Fruit fly (Drosophila melanogaster) whole organism, embryonic: ENCODE measurements around the gene Ubc6.

ENCODE experiments used
- Asciz ChIP-seq: fragments of 200-800 bp; sonication (Bioruptor generic); optimal IDR thresholded peaks from 2 replicates; lab custom pipeline; 2017; ENCODE audit warnings: missing biosample characterization, mild to moderate bottlenecking, missing genetic modification characterization, missing genetic modification reagents
- Atf3 ChIP-seq: fragments of 200-800 bp; sonication (Bioruptor generic); optimal IDR thresholded peaks from 3 replicates; lab custom pipeline; 2016; ENCODE audit warnings: missing biosample characterization, missing genetic modification characterization
- B-H1 ChIP-seq: fragments of 200-800 bp; sonication (Bioruptor generic); IDR thresholded peaks from 3 replicates; pipeline ENCODE4 v1.3.6; 2022; ENCODE audit warnings: missing biosample characterization, missing genetic modification characterization
- CG10462 ChIP-seq: fragments of 200-800 bp; sonication (Bioruptor generic); optimal IDR thresholded peaks from 2 replicates; lab custom pipeline; 2016; ENCODE audit warnings: missing biosample characterization, missing genetic modification characterization
- CG11398 ChIP-seq: fragments of 200-800 bp; sonication (Bioruptor generic); optimal IDR thresholded peaks from 2 replicates; lab custom pipeline; 2016; ENCODE audit warnings: missing biosample characterization, missing genetic modification characterization
- CG11560 ChIP-seq: fragments of 200-800 bp; sonication (Bioruptor generic); IDR thresholded peaks from 3 replicates; pipeline ENCODE4 v1.3.6; 2022; ENCODE audit warnings: missing biosample characterization, missing genetic modification characterization
- CG12236 ChIP-seq: fragments of 200-800 bp; sonication (Bioruptor generic); optimal IDR thresholded peaks from 2 replicates; lab custom pipeline; 2016; ENCODE audit warnings: missing biosample characterization, missing genetic modification characterization
- CG14860 ChIP-seq: fragments of 200-800 bp; sonication (Bioruptor generic); IDR thresholded peaks from 3 replicates; pipeline ENCODE4 v1.3.6; 2022; ENCODE audit warnings: missing biosample characterization, missing genetic modification characterization; ENCODE audit not compliant: partially characterized antibody
- CG15479 ChIP-seq: fragments of 200-800 bp; sonication (Bioruptor generic); optimal IDR thresholded peaks from 3 replicates; lab custom pipeline; 2019; ENCODE audit warnings: missing biosample characterization, mild to moderate bottlenecking, missing genetic modification characterization, moderate library complexity
- CG17359 ChIP-seq: fragments of 200-800 bp; sonication (Bioruptor generic); optimal IDR thresholded peaks from 3 replicates; lab custom pipeline; 2018; ENCODE audit warnings: missing biosample characterization, mild to moderate bottlenecking, missing genetic modification characterization, moderate library complexity
- CG17829 ChIP-seq: fragments of 200-800 bp; optimal IDR thresholded peaks from 2 replicates; lab custom pipeline; 2019; ENCODE audit warnings: missing biosample characterization, mild to moderate bottlenecking, missing genetic modification characterization, moderate library complexity
- CG1832 ChIP-seq: fragments of 200-800 bp; sonication (Bioruptor generic); optimal IDR thresholded peaks from 2 replicates; lab custom pipeline; 2017; ENCODE audit warnings: missing biosample characterization, mild to moderate bottlenecking, missing genetic modification characterization, inconsistent platforms
- CG30403 ChIP-seq: fragments of 200-800 bp; sonication (Bioruptor generic); optimal IDR thresholded peaks from 3 replicates; lab custom pipeline; 2016; ENCODE audit warnings: missing biosample characterization, missing genetic modification characterization
- CG33213 ChIP-seq: fragments of 200-800 bp; sonication (Bioruptor generic); optimal IDR thresholded peaks from 3 replicates; lab custom pipeline; 2016; ENCODE audit warnings: missing biosample characterization, missing genetic modification characterization
- CG43689 ChIP-seq: fragments of 200-800 bp; sonication (Bioruptor generic); IDR thresholded peaks from 2 replicates; pipeline ENCODE4 v1.3.6; 2022; ENCODE audit warnings: missing biosample characterization, missing genetic modification characterization
- CG5180 ChIP-seq: fragments of 200-800 bp; sonication (Bioruptor generic); optimal IDR thresholded peaks from 3 replicates; lab custom pipeline; 2017; ENCODE audit warnings: missing biosample characterization, missing genetic modification characterization, mild to moderate bottlenecking, moderate library complexity, missing genetic modification reagents
- CG6654 ChIP-seq: fragments of 200-800 bp; sonication (Bioruptor generic); optimal IDR thresholded peaks from 2 replicates; lab custom pipeline; 2017; ENCODE audit warnings: missing biosample characterization, mild to moderate bottlenecking, missing genetic modification characterization
- CG6854 ChIP-seq: fragments of 200-800 bp; sonication (Bioruptor generic); optimal IDR thresholded peaks from 3 replicates; lab custom pipeline; 2017; ENCODE audit warnings: missing biosample characterization, mild to moderate bottlenecking, missing genetic modification characterization
- CG7556 ChIP-seq: fragments of 200-800 bp; sonication (Bioruptor generic); optimal IDR thresholded peaks from 2 replicates; lab custom pipeline; 2017; ENCODE audit warnings: missing biosample characterization, mild to moderate bottlenecking, missing genetic modification characterization
- CG8478 ChIP-seq: fragments of >200 bp; optimal IDR thresholded peaks from 2 replicates; lab custom pipeline; 2018
- CG9727 ChIP-seq: fragments of 200-800 bp; sonication (Bioruptor generic); optimal IDR thresholded peaks from 3 replicates; lab custom pipeline; 2017; ENCODE audit warnings: missing biosample characterization, mild to moderate bottlenecking, missing genetic modification characterization
- Dad ChIP-seq: fragments of 200-800 bp; sonication (Bioruptor generic); optimal IDR thresholded peaks from 3 replicates; lab custom pipeline; 2016; ENCODE audit warnings: missing biosample characterization, missing genetic modification characterization
- Dfd ChIP-seq, 2 experiments: fragments of >200 bp; optimal IDR thresholded peaks; 2 replicates each; lab custom pipeline; 2017; ENCODE audit warnings: missing biosample characterization in 2 of 2, missing genetic modification characterization in 2 of 2
- Ets65A ChIP-seq: fragments of 200-800 bp; sonication (Bioruptor generic); peaks from one replicate; lab custom pipeline; 2016; ENCODE audit warnings: missing biosample characterization, missing genetic modification characterization
- Kr ChIP-seq: fragments of 200-800 bp; sonication (Bioruptor generic); optimal IDR thresholded peaks from 2 replicates; lab custom pipeline; 2017; ENCODE audit warnings: missing biosample characterization, mild to moderate bottlenecking, missing genetic modification characterization
- Lhr ChIP-seq: fragments of 200-800 bp; sonication (Bioruptor generic); optimal IDR thresholded peaks from 3 replicates; lab custom pipeline; 2017; ENCODE audit warnings: mild to moderate bottlenecking, missing biosample characterization, missing genetic modification reagents, missing genetic modification characterization
- Lim3 ChIP-seq: fragments of 200-800 bp; sonication (Bioruptor generic); IDR thresholded peaks from 2 replicates; pipeline ENCODE4 v1.3.6; 2022; ENCODE audit warnings: missing biosample characterization, missing genetic modification characterization
- MBD-R2 ChIP-seq: fragments of 200-800 bp; sonication (Bioruptor generic); IDR thresholded peaks from 2 replicates; pipeline ENCODE4 v1.3.6; 2022; ENCODE audit warnings: missing biosample characterization, missing genetic modification characterization
- Pdp1 ChIP-seq, 2 experiments: fragments of 200-800 bp; sonication (Bioruptor generic); optimal IDR thresholded peaks; 3 replicates each; lab custom pipeline; 2016; ENCODE audit warnings: missing biosample characterization in 2 of 2, missing genetic modification characterization in 2 of 2, mild to moderate bottlenecking in 1 of 2, moderate library complexity in 1 of 2
- Poxn ChIP-seq: fragments of 200-800 bp; sonication (Bioruptor generic); IDR thresholded peaks from 2 replicates; pipeline ENCODE4 v1.3.6; 2022; ENCODE audit warnings: missing biosample characterization, missing genetic modification characterization
- aop ChIP-seq: fragments of 200-800 bp; sonication (Bioruptor generic); IDR thresholded peaks from 2 replicates; pipeline ENCODE4 v1.3.6; 2022; ENCODE audit warnings: missing biosample characterization, missing genetic modification characterization
- ash1 ChIP-seq: fragments of 200-800 bp; sonication (Bioruptor generic); optimal IDR thresholded peaks from 2 replicates; lab custom pipeline; 2018; ENCODE audit warnings: missing biosample characterization, mild to moderate bottlenecking, missing genetic modification characterization
- ato ChIP-seq: fragments of 200-800 bp; sonication (Bioruptor generic); IDR thresholded peaks from 2 replicates; pipeline ENCODE4 v1.3.6; 2022; ENCODE audit warnings: missing biosample characterization, missing genetic modification characterization; ENCODE audit not compliant: partially characterized antibody
- bab2 ChIP-seq: fragments of 200-800 bp; sonication (Bioruptor generic); optimal IDR thresholded peaks from 2 replicates; lab custom pipeline; 2016; ENCODE audit warnings: missing biosample characterization, missing genetic modification characterization
- dysf ChIP-seq: fragments of 200-800 bp; sonication (Bioruptor generic); IDR thresholded peaks from 3 replicates; pipeline ENCODE4 v1.3.6; 2022; ENCODE audit warnings: missing biosample characterization, missing genetic modification characterization
- gce ChIP-seq: fragments of 200-800 bp; sonication (Bioruptor generic); IDR thresholded peaks from 3 replicates; pipeline ENCODE4 v1.3.6; 2022; ENCODE audit warnings: missing biosample characterization, missing genetic modification characterization
- gfzf ChIP-seq: fragments of 200-800 bp; sonication (Bioruptor generic); optimal IDR thresholded peaks from 2 replicates; lab custom pipeline; 2016; ENCODE audit warnings: missing biosample characterization, mild to moderate bottlenecking, missing genetic modification characterization, moderate library complexity
- ind ChIP-seq: fragments of 200-800 bp; sonication (Bioruptor generic); optimal IDR thresholded peaks from 3 replicates; lab custom pipeline; 2016; ENCODE audit warnings: missing biosample characterization, missing genetic modification characterization
- inv ChIP-seq: fragments of 200-800 bp; sonication (Bioruptor generic); IDR thresholded peaks from 2 replicates; pipeline ENCODE4 v1.3.6; 2022; ENCODE audit warnings: missing biosample characterization, missing genetic modification characterization; ENCODE audit not compliant: partially characterized antibody
- lmd ChIP-seq: fragments of 200-800 bp; sonication (Bioruptor generic); IDR thresholded peaks from 2 replicates; pipeline ENCODE4 v1.3.6; 2022; ENCODE audit warnings: missing biosample characterization, missing genetic modification characterization
- nmo ChIP-seq: fragments of 200-800 bp; sonication (Bioruptor generic); optimal IDR thresholded peaks from 2 replicates; lab custom pipeline; 2018; ENCODE audit warnings: missing biosample characterization, mild to moderate bottlenecking, missing genetic modification characterization, moderate library complexity
- prd ChIP-seq, 3 experiments: fragments of >200 bp in 2 of 3; fragments of 200-800 bp in 1 of 3; sonication (Bioruptor generic) in 1 of 3; optimal IDR thresholded peaks in 2 of 3; IDR thresholded peaks in 1 of 3; 2 replicates in 2 of 3; 3 replicates in 1 of 3; pipeline versions ENCODE4 v1.3.6 to Lab custom; 2017 to 2022; ENCODE audit warnings: missing biosample characterization in 1 of 3, missing genetic modification characterization in 1 of 3
- ranshi ChIP-seq: fragments of 200-800 bp; sonication (Bioruptor generic); IDR thresholded peaks from 2 replicates; pipeline ENCODE4 v1.3.6; 2022; ENCODE audit warnings: missing biosample characterization, missing genetic modification characterization
- rib ChIP-seq: fragments of 200-800 bp; sonication (Bioruptor generic); IDR thresholded peaks from 2 replicates; pipeline ENCODE4 v1.3.6; 2022; ENCODE audit warnings: missing biosample characterization, missing genetic modification characterization
- sd ChIP-seq: fragments of 200-800 bp; sonication (Bioruptor generic); optimal IDR thresholded peaks from 3 replicates; lab custom pipeline; 2018; ENCODE audit warnings: missing biosample characterization, mild to moderate bottlenecking, missing genetic modification characterization, moderate library complexity
- sens ChIP-seq: fragments of 200-800 bp; sonication (Bioruptor generic); peaks from one replicate; lab custom pipeline; 2016; ENCODE audit warnings: missing biosample characterization, missing genetic modification characterization
- sisA ChIP-seq: fragments of 200-800 bp; sonication (Bioruptor generic); IDR thresholded peaks from 2 replicates; pipeline ENCODE4 v1.3.6; 2022; ENCODE audit warnings: missing biosample characterization, missing genetic modification characterization
- sqz ChIP-seq: fragments of 200-800 bp; sonication (Bioruptor generic); optimal IDR thresholded peaks from 3 replicates; lab custom pipeline; 2018; ENCODE audit warnings: missing biosample characterization, mild to moderate bottlenecking, missing genetic modification characterization
- sug ChIP-seq: fragments of 200-800 bp; optimal IDR thresholded peaks from 2 replicates; lab custom pipeline; 2019; ENCODE audit warnings: missing biosample characterization, mild to moderate bottlenecking, missing genetic modification characterization, moderate library complexity
- tgo ChIP-seq: fragments of 200-800 bp; sonication (Bioruptor generic); IDR thresholded peaks from 3 replicates; pipeline ENCODE4 v1.3.6; 2022; ENCODE audit warnings: missing biosample characterization, missing genetic modification characterization
- unpg ChIP-seq: fragments of 200-800 bp; sonication (Bioruptor generic); optimal IDR thresholded peaks from 3 replicates; lab custom pipeline; 2018; ENCODE audit warnings: missing biosample characterization, mild to moderate bottlenecking, missing genetic modification characterization, moderate library complexity

The Ubc6 gene

DNA sequence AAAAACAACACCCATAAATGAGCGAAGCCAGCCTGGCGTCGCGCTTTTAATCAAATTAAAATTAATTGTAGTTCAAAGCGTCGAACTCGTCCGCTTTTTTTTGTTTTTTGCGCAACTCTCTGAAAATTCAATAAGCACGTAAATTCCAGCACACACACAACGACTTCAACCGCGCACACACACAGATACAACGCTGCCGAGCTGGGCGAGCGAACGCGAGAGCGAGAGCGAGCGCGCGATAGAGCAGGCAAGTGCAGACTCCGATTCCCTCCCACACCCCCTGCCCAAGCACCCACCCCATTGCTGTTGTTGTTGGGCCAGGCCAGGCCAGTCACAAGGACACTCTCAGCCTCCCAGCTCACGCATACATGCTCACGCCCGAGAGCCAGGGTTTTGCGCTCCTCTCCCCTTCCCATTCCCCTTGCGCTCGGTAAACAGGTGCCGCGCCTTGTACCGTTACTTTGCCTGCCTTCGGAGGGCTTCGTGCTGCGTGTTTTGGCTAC is 41.6 kb downstream of the Ubc6 start (continued):
- TF ChIP-seq Dad (GFP tag; lab: Kevin White, UChicago): no peak
- no peak for TF ChIP-seq bab2 (GFP tag; lab: Kevin White, UChicago)
- no peak for TF ChIP-seq aop
- TF ChIP-seq unpg (GFP tag; lab: Kevin White, UChicago): no peak
- TF ChIP-seq CG10462 (GFP tag; lab: Kevin White, UChicago): no peak
- no peak for TF ChIP-seq CG30403 (GFP tag; lab: Kevin White, UChicago)
- TF ChIP-seq inv (GFP tag; lab: Robert Waterston, UW): no peak; the same call in 1 of the 2 replicates
- TF ChIP-seq dysf (GFP tag; lab: Robert Waterston, UW): no peak
- TF ChIP-seq sens (GFP tag; lab: Kevin White, UChicago): peak; percentile 17
- peak; percentile 94 for TF ChIP-seq sd
- no peak for TF ChIP-seq gce
- TF ChIP-seq Poxn (GFP tag; lab: Robert Waterston, UW): no peak
- TF ChIP-seq CG14860: no peak
- TF ChIP-seq CG7556 (GFP tag; lab: Kevin White, UChicago): no peak
- TF ChIP-seq CG5180 (GFP tag; lab: Kevin White, UChicago): no peak
- no peak for TF ChIP-seq CG6654
- TF ChIP-seq CG9727 (GFP tag; lab: Kevin White, UChicago): no peak
- TF ChIP-seq sqz: no peak
- TF ChIP-seq CG33213 (GFP tag; lab: Kevin White, UChicago): no peak
- TF ChIP-seq CG43689 (GFP tag; lab: Robert Waterston, UW): no peak
- TF ChIP-seq Pdp1 (GFP tag; optimal IDR thresholded peaks at IDR 0.05; lab: Kevin White, UChicago): no peak
- TF ChIP-seq lmd (GFP tag; lab: Robert Waterston, UW): no peak
- TF ChIP-seq ind (GFP tag; lab: Kevin White, UChicago): no peak
- TF ChIP-seq ash1 (GFP tag; lab: Kevin White, UChicago): peak; percentile 69
- TF ChIP-seq CG15479 (GFP tag; lab: Kevin White, UChicago): peak; percentile 51
- TF ChIP-seq sisA: peak; percentile 12; the same call in 1 of the 2 replicates
- no peak for TF ChIP-seq Lim3 (GFP tag; lab: Robert Waterston, UW)
- peak; percentile 11; the same call in 1 of the 3 replicates for TF ChIP-seq B-H1 (GFP tag; lab: Robert Waterston, UW)
- TF ChIP-seq CG11398: no peak
- TF ChIP-seq CG6854: no peak
- no peak for TF ChIP-seq sug (tag; lab: Kevin White, UChicago)
- no peak for TF ChIP-seq Asciz (GFP tag; lab: Kevin White, UChicago)
- TF ChIP-seq CG8478: peak; percentile 49
- TF ChIP-seq CG1832 (GFP tag; lab: Kevin White, UChicago): peak; percentile 82
- no peak for TF ChIP-seq CG17829
- no peak for TF ChIP-seq gfzf (GFP tag; lab: Kevin White, UChicago)
- TF ChIP-seq Lhr (GFP tag; lab: Kevin White, UChicago): no peak
- no peak for TF ChIP-seq CG17359 (tag; lab: Kevin White, UChicago)
- no peak for TF ChIP-seq Kr
- TF ChIP-seq CG12236 (GFP tag; lab: Kevin White, UChicago): no peak
- TF ChIP-seq ato (GFP tag; lab: Robert Waterston, UW): no peak
- peak; percentile 20; the same call in 1 of the 2 replicates for TF ChIP-seq MBD-R2
- TF ChIP-seq nmo (GFP tag; lab: Kevin White, UChicago): no peak
- no peak for TF ChIP-seq Dfd (GFP tag; optimal IDR thresholded peaks at IDR 0.05; lab: Kevin White, UChicago)
- TF ChIP-seq ranshi (GFP tag; lab: Robert Waterston, UW): no peak
- TF ChIP-seq tgo (GFP tag; lab: Robert Waterston, UW): no peak
- no peak for TF ChIP-seq Atf3 (GFP tag; lab: Kevin White, UChicago)
- no peak for TF ChIP-seq Ets65A (GFP tag; lab: Kevin White, UChicago)
- TF ChIP-seq rib (GFP tag; lab: Robert Waterston, UW): peak; percentile 32; the same call in 1 of the 2 replicates
- TF ChIP-seq prd (optimal IDR thresholded peaks at IDR 0.05; lab: Kevin White, UChicago): no peak
- TF ChIP-seq prd (GFP tag; IDR thresholded peaks at IDR 0.05; lab: Robert Waterston, UW): no peak
- no peak for TF ChIP-seq CG11560 (tag; lab: Robert Waterston, UW)
